Worm (Caenorhabditis elegans): ENCODE data around the gene Y38C1AA.6.

Y38C1AA.6 gene

DNA sequence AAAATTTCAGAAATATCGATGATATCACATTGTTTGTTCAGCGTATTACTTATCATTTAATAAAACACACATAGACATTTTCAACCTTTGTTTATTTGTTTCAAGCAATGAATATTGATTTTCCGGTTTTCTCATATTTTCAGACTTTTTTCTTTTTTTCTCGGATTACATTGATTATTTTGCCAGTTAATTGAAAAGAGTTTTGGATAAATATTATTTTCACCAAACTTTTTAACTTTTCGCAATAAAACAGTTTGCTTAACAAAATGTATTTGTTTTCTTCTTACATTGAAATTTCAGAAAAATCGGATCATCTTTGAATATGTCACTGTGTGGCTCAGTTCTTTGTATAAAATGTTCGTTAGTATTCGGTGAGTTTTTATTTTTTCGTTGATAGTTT lies at the start of gene Y38C1AA.6:
TSS of gene Y38C1AA.6 (plus strand) at position 301 of the 400 bp plus-strand sequence.
- TF ChIP-seq unc-62 (GFP tag; optimal IDR thresholded peaks at IDR 0.05), result no peak

DNA sequence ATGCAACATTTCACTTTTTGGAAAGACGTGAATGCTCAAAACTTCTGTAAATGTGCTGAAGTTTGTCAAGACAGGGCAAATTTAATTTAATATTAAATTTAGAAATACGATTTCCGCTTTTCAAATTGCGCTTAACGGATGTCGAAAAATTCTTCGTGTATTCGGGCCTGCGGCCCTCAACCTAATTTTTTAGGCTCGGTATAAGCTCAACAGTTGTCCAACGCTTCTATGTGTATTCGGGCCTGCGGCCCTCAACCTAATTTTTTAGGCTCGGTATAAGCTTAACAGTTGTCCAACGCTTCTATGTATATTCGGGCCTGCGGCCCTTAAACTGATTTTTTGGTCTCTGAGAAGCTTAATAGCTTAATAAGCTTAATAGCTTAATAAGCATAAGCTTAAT lies 43.8 kb upstream of the Y38C1AA.6 start:
- no peak for TF ChIP-seq unc-62 (GFP tag; optimal IDR thresholded peaks at IDR 0.05)

DNA sequence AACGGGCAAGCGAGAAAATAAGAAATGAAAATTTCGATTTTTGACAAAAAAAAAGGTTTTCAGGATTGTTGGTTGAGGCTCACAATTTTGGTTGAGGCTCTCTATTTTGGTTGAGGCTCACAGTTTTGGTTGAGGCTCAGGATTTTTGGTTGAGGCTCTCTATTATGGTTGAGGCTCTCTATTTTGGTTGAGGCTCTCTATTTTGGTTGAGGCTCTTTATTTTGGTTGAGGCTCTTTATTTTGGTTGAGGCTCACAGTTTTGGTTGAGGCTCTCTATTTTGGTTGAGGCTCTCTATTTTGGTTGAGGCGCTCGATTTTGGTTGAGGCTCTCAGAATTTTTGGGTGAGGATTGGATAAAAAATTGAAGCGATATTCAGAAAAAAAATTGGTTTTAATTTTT lies 42.8 kb upstream of the Y38C1AA.6 start:
- no peak for TF ChIP-seq unc-62 (GFP tag; optimal IDR thresholded peaks at IDR 0.05)

DNA sequence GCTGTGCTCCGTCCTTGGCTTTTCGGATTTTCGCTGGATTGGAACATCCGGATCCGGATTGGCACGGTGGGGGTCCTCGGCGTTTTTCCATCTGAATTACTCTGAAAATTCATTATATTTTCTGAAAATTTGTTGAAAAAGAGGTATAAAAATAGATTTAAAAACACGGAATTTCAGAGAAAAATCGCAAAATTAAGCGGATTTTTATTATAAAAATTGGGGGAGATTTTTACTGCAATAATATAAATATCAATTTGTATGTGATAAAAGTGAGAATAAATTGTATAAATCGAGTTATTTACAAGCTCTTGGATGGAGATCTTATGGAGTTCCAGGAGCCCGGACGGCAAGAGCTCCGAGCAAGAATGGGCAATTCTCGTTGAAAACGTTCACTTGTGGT lies 41.0 kb upstream of the Y38C1AA.6 start, which contains the start of gene tut-1:
TSS of gene tut-1 (minus strand) at position 101 of the 400 bp plus-strand sequence.
- no peak for TF ChIP-seq unc-62 (GFP tag; optimal IDR thresholded peaks at IDR 0.05)

DNA sequence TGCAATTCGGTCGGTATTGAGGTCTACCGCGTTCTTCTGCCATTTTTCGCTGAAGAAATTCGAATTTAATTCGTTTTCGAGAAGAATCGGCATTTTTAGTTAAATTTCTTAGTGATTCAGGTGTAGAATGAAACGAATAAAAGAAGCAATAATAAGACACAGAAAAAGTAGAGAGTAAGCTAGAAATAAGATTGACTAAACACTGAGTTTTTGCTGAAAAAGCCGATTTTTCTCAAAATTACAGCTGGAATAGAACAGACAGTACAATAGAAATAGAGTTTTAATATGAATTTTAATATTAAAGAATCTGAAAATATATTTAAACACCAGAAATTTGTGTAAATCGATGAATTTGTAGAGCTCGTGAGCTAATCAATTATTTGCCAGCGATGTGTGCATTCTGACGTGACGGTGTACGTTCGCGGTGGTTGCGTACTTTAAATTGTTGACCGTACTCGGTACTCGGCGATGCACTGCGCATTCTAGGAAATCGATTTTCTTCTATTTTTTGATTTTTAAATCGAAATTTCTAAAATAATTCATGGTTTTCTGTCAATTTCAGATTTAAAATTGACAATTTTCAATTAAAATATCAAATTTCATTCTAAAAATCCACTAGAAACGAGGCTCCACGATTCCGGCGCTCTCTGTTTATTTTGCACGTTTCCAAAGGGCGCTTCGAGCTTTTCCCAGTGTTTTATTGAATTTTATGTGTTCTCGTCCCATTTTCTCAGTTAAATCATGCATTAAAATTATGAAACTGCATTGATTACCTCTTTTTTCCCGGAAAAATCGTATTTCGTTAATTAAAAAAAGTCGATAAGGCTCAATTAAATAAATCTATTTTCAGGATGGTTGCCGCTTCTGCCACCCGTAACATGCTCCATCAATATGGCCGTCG lies 36.5 kb upstream of the Y38C1AA.6 start, which contains the start of the genes grld-1 and cox-6C:
TSS of gene grld-1 (minus strand) at position 51 of the 901 bp plus-strand sequence.
TSS of gene cox-6C (plus strand) at position 851 of the 901 bp plus-strand sequence.
- TF ChIP-seq unc-62 (GFP tag; optimal IDR thresholded peaks at IDR 0.05), result no peak

DNA sequence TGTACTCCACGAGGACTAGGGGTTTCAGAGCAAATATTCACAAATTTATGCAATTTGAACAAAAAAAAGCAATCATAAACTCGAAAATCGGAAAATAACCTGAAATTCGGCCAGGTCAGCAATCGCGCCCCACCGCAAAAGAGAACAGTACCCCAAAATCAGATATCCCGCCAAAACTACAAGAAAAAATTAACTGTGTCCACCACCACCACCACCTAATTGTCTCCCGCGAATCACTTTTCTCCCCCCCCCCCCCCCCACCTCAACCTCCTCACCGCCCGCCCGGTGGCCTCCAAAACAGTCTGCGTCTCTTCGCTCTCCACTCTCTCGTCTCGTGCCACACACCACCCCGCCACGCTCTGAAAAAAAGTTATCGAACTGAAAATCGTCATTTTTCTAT lies 34.1 kb upstream of the Y38C1AA.6 start:
- no peak for TF ChIP-seq unc-62 (GFP tag; optimal IDR thresholded peaks at IDR 0.05)

DNA sequence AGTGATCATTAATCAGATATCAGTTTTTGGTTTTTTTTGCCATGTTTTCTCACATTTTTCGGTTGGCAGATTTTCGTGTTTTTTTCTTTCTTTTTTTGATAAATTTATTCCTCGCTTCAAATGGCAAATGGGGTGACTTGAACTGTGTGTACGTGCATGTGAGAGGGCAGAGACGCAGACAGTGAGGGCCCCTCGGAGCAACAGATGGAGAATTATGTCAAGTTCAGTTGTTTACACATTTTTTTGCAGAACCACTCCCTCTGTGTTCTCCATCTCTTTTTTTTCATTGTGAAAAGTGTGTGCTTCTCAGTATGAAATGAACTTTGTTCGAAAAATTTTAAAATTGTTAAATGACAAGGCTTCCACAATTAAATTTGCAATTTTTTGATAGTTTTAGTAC lies 32.5 kb upstream of the Y38C1AA.6 start:
- no peak for TF ChIP-seq unc-62 (GFP tag; optimal IDR thresholded peaks at IDR 0.05)

DNA sequence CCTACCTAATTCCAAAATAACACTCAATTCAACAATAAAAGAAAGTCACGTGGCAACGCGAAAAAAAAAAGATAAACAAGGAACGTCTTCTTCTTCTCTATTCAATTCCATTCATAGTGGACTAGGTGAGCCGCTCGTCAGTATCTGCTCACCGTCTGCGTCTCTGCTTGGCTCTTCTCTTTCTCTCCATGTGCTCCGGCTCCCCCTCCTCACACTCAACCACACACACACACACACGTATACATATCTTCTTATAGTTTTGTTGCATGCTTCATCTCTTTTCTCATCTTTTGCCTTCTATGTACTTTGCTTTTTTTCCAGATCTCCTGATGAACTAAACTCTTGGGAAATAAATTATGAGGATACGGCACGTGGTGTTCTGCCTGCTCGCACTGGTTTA lies 30.5 kb upstream of the Y38C1AA.6 start, which contains the start of gene daf-1:
TSS of gene daf-1 (plus strand) at position 322 of the 400 bp plus-strand sequence.
- no peak for TF ChIP-seq unc-62 (GFP tag; optimal IDR thresholded peaks at IDR 0.05)

DNA sequence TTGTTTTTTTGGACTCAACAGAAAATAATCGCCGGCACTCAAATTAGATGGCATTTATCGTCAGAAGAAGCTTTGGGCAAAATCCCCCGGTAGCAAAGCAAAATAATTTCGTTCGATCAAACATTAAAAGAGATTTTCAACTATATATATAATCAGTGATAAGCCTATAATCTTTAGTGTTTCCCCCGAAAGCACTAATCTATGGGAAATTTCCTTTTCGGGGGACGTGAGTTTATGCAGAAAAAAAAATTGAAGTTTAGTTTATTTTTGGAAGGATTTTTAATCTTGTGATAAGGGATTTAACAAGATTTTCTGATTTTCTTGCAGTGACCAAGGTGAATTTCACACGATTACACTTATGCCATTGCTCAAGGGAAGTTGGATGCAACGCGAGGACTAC lies 28.7 kb upstream of the Y38C1AA.6 start:
- TF ChIP-seq unc-62 (GFP tag; optimal IDR thresholded peaks at IDR 0.05), result no peak

DNA sequence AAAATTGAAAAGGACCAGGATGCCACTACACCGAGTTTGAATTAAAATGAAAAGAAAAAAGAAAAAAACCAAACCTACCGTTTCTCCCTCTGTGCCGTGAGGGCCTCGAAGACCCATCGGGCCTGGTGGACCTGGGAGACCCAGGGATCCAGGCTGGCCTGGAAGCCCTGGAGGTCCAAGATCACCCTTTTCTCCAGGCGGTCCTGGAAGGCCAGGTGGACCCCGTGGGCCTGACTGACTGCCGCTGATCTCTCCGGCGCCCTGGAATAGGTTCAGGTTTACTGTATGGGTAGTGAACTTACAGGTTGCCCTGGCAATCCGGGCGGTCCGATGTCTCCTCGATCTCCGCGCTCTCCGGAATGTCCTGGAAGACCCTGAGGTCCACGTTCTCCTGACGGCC lies 23.0 kb upstream of the Y38C1AA.6 start:
- TF ChIP-seq unc-62 (GFP tag; optimal IDR thresholded peaks at IDR 0.05), result no peak

DNA sequence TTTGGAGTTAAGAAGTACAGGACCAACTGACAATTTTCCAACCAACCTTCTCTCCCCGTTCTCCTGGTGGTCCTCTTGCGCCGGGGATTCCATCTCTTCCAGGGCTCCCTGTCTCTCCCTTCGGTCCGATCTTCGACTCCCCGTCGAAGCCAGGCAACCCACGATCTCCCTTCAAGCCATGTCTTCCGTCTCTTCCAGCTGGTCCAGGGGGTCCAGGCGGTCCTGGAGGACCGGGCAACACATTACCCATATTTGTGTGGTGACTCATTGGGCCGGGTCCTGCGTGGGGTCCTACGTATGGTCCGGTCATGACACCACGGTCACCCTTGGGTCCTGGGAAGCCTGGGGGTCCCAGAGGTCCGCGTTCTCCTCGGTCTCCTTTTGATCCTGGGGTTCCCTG lies 21.6 kb upstream of the Y38C1AA.6 start:
- no peak for TF ChIP-seq unc-62 (GFP tag; optimal IDR thresholded peaks at IDR 0.05)

DNA sequence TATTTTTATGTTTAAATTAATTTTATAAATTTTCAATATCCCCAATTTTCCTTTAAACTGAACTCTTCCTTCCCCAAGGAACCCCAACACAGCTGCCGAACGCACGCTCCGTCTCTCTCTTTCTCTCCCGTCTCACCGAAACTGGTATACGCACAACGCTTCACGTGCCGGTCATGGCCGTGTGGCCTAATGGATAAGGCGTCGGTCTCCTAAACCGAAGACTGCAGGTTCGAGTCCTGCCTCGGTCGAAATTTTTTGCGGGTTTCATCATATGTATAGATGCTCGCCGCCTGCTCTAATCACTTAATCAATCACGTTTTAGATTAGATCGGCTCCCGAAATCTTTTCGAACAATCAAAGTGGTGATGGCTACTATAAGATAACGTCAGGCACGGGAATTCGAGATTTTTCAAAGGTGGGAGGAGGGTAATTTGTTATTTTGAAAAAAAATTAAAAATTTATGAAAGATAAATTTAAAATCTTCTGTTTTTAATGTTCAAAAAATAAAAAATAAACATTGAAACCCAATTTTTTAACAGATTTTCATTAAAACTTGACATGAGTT lies 18.7 kb upstream of the Y38C1AA.6 start:
- no peak for TF ChIP-seq unc-62 (GFP tag; optimal IDR thresholded peaks at IDR 0.05)

DNA sequence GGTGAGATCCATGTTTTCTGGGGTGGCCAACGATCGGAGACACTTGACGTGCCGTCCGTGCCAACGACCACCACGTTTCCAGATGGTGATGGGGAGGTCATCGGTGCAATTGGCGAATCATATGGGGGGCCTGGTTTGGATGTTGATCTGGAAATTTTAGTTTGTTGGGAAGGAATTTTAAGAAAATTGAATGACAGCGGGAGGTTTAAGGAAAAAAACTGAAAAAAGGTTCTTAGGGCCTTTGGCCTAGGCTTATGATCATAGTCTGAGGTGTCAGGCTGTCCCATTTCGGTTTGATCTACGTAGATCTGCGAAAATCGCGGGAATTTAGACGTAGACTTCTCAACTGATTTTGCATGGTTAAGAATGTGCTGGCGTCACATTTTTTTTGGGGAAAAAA lies 14.8 kb upstream of the Y38C1AA.6 start, which contains the start of gene col-99:
TSS of gene col-99 (minus strand) at position 101 of the 400 bp plus-strand sequence.
- no peak for TF ChIP-seq unc-62 (GFP tag; optimal IDR thresholded peaks at IDR 0.05)

DNA sequence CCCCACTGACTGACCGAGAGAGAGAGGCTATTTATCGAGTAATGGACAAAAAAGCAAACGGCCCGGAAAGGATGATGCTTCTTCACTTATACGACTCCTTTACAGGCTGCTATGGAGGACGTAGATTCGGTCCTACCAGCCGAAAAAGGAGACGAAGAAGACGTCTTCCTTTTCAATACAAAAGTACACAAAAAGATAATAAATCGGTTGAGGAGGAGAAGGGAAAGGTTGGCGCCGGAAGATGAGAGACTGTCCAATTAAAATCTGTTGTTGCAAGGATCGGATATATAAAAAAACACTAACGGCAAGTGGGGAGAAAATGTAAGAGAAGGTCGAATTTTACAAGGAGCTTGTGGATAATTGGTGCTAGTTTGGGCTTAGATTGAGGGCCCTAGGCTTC lies 13.9 kb upstream of the Y38C1AA.6 start:
- TF ChIP-seq unc-62 (GFP tag; optimal IDR thresholded peaks at IDR 0.05), result no peak

DNA sequence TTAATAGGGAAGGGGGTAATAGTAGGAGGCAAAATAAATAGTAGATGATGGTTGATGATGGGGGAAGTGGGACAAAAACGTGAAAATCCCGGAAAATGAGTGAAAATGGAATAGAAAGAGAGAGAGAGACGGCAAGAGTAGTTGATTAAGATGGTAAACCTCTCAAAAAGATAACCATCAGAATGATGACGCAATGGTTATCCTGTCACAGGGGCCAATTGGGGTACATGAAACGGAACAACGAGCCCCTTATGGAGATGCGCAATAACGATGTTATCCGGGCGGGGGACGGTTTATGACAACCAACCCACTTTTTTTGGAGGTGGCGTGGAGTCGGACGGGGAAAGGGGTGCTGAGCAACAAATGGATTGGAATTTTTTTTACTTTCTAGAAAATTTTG lies 12.8 kb upstream of the Y38C1AA.6 start:
- TF ChIP-seq unc-62 (GFP tag; optimal IDR thresholded peaks at IDR 0.05), result no peak

DNA sequence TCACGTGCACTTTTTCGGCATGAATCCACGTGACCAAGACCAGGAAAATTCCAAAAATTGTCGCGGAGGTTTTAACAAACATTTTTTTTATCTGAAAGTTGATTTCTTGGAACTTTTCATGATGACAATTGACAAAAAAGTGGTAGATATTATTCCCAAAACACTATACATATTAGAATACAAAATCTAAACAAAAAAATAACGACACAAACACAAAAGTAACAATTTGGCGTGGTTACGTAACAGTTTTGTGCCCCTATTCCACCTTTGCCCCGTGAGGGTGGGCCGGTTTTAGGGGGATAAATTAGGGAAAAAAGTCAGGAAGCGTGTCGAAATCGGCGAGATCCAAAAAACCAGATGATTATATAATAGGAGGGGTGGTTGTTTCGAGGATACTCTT lies 4.8 kb upstream of the Y38C1AA.6 start, which contains the start of gene gegf-1:
TSS of gene gegf-1 (minus strand) at position 101 of the 400 bp plus-strand sequence.
- no peak for TF ChIP-seq unc-62 (GFP tag; optimal IDR thresholded peaks at IDR 0.05)

DNA sequence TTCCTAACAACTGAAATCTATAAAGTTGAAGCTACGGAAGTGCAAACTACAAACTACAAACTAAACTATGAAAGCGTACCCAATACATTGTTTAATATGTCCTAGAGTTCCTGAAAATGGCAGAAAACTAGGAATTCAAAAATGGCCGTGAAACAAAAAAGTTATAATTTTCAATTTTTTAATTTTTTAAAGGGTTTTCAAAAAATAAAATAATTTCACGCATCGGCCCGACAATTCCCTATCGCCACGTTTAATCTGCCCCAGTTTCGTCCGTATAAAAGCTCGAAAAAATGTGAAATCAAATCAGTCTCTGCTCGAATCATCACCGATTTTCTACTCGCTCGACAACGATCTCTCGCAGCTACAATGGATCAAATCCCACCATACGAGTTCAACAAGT lies 4.0 kb upstream of the Y38C1AA.6 start, which contains the start of gene Y38C1AA.7:
TSS of gene Y38C1AA.7 (plus strand) at position 301 of the 400 bp plus-strand sequence.
- TF ChIP-seq unc-62 (GFP tag; optimal IDR thresholded peaks at IDR 0.05), result no peak

All from whole organism, dauer.